Worm (Caenorhabditis elegans): ENCODE measurements around the gene F38B6.3.

F38B6.3 gene

DNA sequence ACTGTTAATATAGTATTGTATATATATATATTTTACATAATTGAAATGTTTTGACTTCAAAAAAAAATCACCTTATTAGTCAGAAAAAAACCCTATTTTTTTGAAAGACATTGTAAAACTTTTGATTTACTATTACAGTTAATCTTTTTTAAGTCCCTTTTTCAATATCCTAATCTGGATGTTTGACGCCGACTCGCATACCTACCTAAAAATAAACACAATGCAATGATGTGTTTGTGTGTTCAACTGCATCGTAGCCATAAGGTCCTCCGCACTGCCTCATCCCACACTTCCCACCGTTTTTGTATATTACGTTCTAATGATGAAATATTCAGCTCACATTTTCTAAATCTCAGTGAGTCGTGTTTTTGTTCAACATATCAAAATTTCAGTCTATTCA is at the start of gene F38B6.3:
TSS of gene F38B6.3 (plus strand) at position 301 of the 400 bp plus-strand sequence.
- no peak for TF ChIP-seq C08G9.2 (tag; optimal IDR thresholded peaks at IDR 0.05)
- no peak for TF ChIP-seq lin-11 (tag; optimal IDR thresholded peaks at IDR 0.05)
- TF ChIP-seq unc-55 (GFP tag; optimal IDR thresholded peaks at IDR 0.05), result no peak
- TF ChIP-seq zip-5 (tag; optimal IDR thresholded peaks at IDR 0.05), result no peak
- no peak for TF ChIP-seq sdc-2 (tag; optimal IDR thresholded peaks at IDR 0.05)

ce11 chrX:6644971-6645704 is 48.3 kb upstream of the F38B6.3 start, which contains the start of gene C56E10.3:
Gene C56E10.3, plus strand, starts transcription at chrX:6645654.
- no peak for TF ChIP-seq sox-2 (GFP tag; IDR thresholded peaks at IDR 0.05)
- TF ChIP-seq unc-42 (tag; optimal IDR thresholded peaks at IDR 0.05), result no peak
- TF ChIP-seq ceh-14 (tag; optimal IDR thresholded peaks at IDR 0.05), result no peak
- TF ChIP-seq ceh-2 (tag; optimal IDR thresholded peaks at IDR 0.05), result no peak
- no peak for TF ChIP-seq ttx-3 (tag; optimal IDR thresholded peaks at IDR 0.05)
- TF ChIP-seq K09A11.1 (tag; optimal IDR thresholded peaks at IDR 0.05; ENCODE audit: insufficient read depth), result no peak
- TF ChIP-seq fkh-6 (tag; optimal IDR thresholded peaks at IDR 0.05), result no peak
- no peak for TF ChIP-seq dmd-4 (tag; optimal IDR thresholded peaks at IDR 0.05; ENCODE audit: borderline replicate concordance)

- TF ChIP-seq pqm-1 (tag; optimal IDR thresholded peaks at IDR 0.05) (no peak), dve-1 (tag; optimal IDR thresholded peaks at IDR 0.05) (no peak), che-1 (tag; optimal IDR thresholded peaks at IDR 0.05) (no peak), ceh-24 (tag; optimal IDR thresholded peaks at IDR 0.05) (no peak), ahr-1 (tag; optimal IDR thresholded peaks at IDR 0.05) (no peak), lin-11 (tag; optimal IDR thresholded peaks at IDR 0.05) (no peak), pax-1 (tag; optimal IDR thresholded peaks at IDR 0.05) (no peak), pat-9 (tag; optimal IDR thresholded peaks at IDR 0.05) (no peak), hlh-6 (tag; optimal IDR thresholded peaks at IDR 0.05) (no peak), tbx-7 (tag; optimal IDR thresholded peaks at IDR 0.05) (no peak), unc-55 (GFP tag; optimal IDR thresholded peaks at IDR 0.05) (no peak)
These were observed 46.9 kb upstream of the F38B6.3 start for ce11 chrX:6646387-6647061.

DNA sequence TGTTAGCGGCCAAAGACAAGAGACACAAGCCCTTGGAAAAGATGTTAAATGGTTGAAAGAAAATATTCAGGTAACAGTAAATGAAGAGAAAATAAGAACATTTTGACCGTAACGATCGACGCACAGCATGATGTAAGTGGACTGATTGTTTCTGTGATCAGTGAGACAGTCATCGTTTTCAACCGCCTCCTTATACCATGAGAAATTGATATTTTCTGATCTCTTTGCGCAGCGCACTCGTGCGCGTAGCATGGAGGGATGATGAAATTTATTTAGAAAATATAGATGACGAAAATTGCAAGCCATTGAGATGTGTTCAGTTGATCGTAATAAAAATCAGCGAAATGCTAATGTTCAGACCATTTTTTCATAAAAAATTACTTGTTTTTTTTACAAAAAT is 43.9 kb upstream of the F38B6.3 start:
- TF ChIP-seq ets-4 (tag; optimal IDR thresholded peaks at IDR 0.05) (no peak), C38D4.7 (GFP tag; optimal IDR thresholded peaks at IDR 0.05) (no peak), ceh-14 (tag; optimal IDR thresholded peaks at IDR 0.05) (no peak), ceh-31 (tag; optimal IDR thresholded peaks at IDR 0.05) (no peak), pat-9 (tag; optimal IDR thresholded peaks at IDR 0.05) (no peak), ztf-16 (tag; optimal IDR thresholded peaks at IDR 0.05) (no peak), hlh-15 (tag; optimal IDR thresholded peaks at IDR 0.05) (no peak), fax-1 (tag; optimal IDR thresholded peaks at IDR 0.05) (no peak), elt-4 (tag; optimal IDR thresholded peaks at IDR 0.05) (no peak), gmeb-2 (tag; optimal IDR thresholded peaks at IDR 0.05) (no peak), ttx-3 (tag; optimal IDR thresholded peaks at IDR 0.05) (no peak), pqm-1 (tag; optimal IDR thresholded peaks at IDR 0.05) (no peak), Y22D7AL.16 (tag; optimal IDR thresholded peaks at IDR 0.05) (no peak), pha-4 (tag; optimal IDR thresholded peaks at IDR 0.05) (no peak), K02D7.2 (tag; optimal IDR thresholded peaks at IDR 0.05) (no peak), tbx-2 (tag; optimal IDR thresholded peaks at IDR 0.05) (no peak)

DNA sequence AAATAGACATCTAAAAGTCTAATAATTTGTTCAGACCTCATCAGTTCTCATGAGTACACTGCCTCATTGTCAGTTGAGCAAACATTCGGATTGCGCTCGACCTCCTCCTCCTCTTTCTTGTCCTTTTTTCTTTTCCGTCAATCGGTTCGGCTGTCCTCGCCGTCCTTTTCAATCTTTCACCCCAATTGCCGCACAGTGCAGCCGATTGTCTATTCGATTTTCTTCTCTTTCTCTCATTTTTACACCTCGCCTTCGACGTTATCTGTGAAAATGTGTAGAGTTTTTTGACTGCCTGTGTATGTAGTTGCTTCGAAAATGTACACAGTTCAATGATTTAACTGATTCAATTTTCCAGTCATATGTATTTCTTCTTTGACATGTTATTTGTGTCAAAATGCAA is 40.3 kb upstream of the F38B6.3 start:
- TF ChIP-seq ceh-22 (tag; optimal IDR thresholded peaks at IDR 0.05), result no peak
- TF ChIP-seq ceh-24 (tag; optimal IDR thresholded peaks at IDR 0.05), result no peak
- no peak for TF ChIP-seq ceh-48 (tag; optimal IDR thresholded peaks at IDR 0.05)
- TF ChIP-seq ceh-18 (tag; optimal IDR thresholded peaks at IDR 0.05), result no peak
- TF ChIP-seq tbx-2 (tag; optimal IDR thresholded peaks at IDR 0.05), result no peak
- TF ChIP-seq tbx-7 (tag; optimal IDR thresholded peaks at IDR 0.05), result no peak

Data from whole organism, late embryonic.